Fruit fly (Drosophila melanogaster) whole organism, embryonic: ENCODE data around the gene CG32313.

Experiments
- Abd-B ChIP-seq: fragments of 200-800 bp; sonication (Bioruptor generic); optimal IDR thresholded peaks from 2 replicates; lab custom pipeline; 2018; ENCODE audit warnings: missing biosample characterization, mild to moderate bottlenecking, missing genetic modification characterization, moderate library complexity
- Antp ChIP-seq: fragments of 200-800 bp; sonication (Bioruptor generic); optimal IDR thresholded peaks from 3 replicates; lab custom pipeline; 2016; ENCODE audit warnings: missing biosample characterization, missing genetic modification characterization
- Atf3 ChIP-seq: fragments of 200-800 bp; sonication (Bioruptor generic); optimal IDR thresholded peaks from 3 replicates; lab custom pipeline; 2016; ENCODE audit warnings: missing biosample characterization, missing genetic modification characterization
- CG10147 ChIP-seq: fragments of 200-800 bp; sonication (Bioruptor generic); optimal IDR thresholded peaks from 2 replicates; lab custom pipeline; 2019; ENCODE audit warnings: missing biosample characterization, mild to moderate bottlenecking, missing genetic modification characterization, moderate library complexity
- CG10366 ChIP-seq: fragments of 200-800 bp; sonication (Bioruptor generic); IDR thresholded peaks from 2 replicates; pipeline ENCODE4 v1.3.6; 2022; ENCODE audit warnings: missing biosample characterization, missing genetic modification characterization
- CG1233 ChIP-seq: fragments of 200-800 bp; sonication (Bioruptor generic); optimal IDR thresholded peaks from 4 replicates; lab custom pipeline; 2018; ENCODE audit warnings: missing biosample characterization, mild to moderate bottlenecking, missing genetic modification characterization
- CG13287 ChIP-seq: fragments of 200-800 bp; sonication (Bioruptor generic); IDR thresholded peaks from 2 replicates; pipeline ENCODE4 v1.3.6; 2022; ENCODE audit warnings: missing biosample characterization, missing genetic modification characterization; ENCODE audit not compliant: partially characterized antibody
- CG14965 ChIP-seq: fragments of 200-800 bp; sonication (Bioruptor generic); optimal IDR thresholded peaks from 2 replicates; lab custom pipeline; 2016; ENCODE audit warnings: missing biosample characterization, missing genetic modification characterization, borderline replicate concordance
- CG15011 ChIP-seq: fragments of 200-800 bp; sonication (Bioruptor generic); optimal IDR thresholded peaks from 3 replicates; lab custom pipeline; 2018; ENCODE audit warnings: missing biosample characterization, mild to moderate bottlenecking, missing genetic modification characterization
- CG17385 ChIP-seq: fragments of 200-800 bp; sonication (Bioruptor generic); optimal IDR thresholded peaks from 3 replicates; lab custom pipeline; 2018; ENCODE audit warnings: missing biosample characterization, mild to moderate bottlenecking, missing genetic modification characterization
- CG18476 ChIP-seq: fragments of 200-800 bp; sonication (Bioruptor generic); optimal IDR thresholded peaks from 2 replicates; lab custom pipeline; 2016; ENCODE audit warnings: missing biosample characterization, mild to moderate bottlenecking, missing genetic modification characterization
- CG31388 ChIP-seq: fragments of 200-800 bp; sonication (Bioruptor generic); optimal IDR thresholded peaks from 2 replicates; lab custom pipeline; 2016; ENCODE audit warnings: missing biosample characterization, missing genetic modification characterization
- CG4617 ChIP-seq: fragments of 200-800 bp; sonication (Bioruptor generic); optimal IDR thresholded peaks from 3 replicates; lab custom pipeline; 2016; ENCODE audit warnings: missing biosample characterization, missing genetic modification characterization, borderline replicate concordance
- CG6689 ChIP-seq: fragments of 200-800 bp; sonication (Bioruptor generic); IDR thresholded peaks from 2 replicates; pipeline ENCODE4 v1.3.6; 2022; ENCODE audit warnings: missing biosample characterization, missing genetic modification characterization
- CG7372 ChIP-seq: fragments of 200-800 bp; sonication (Bioruptor generic); IDR thresholded peaks from 2 replicates; pipeline ENCODE4 v1.3.6; 2022; ENCODE audit warnings: missing biosample characterization, missing genetic modification characterization
- CG9215 ChIP-seq: fragments of 200-800 bp; sonication (Bioruptor generic); IDR thresholded peaks from 2 replicates; pipeline ENCODE4 v1.3.6; 2022; ENCODE audit warnings: missing biosample characterization, missing genetic modification characterization
- Camta ChIP-seq: fragments of 200-800 bp; sonication (Bioruptor generic); optimal IDR thresholded peaks from 2 replicates; lab custom pipeline; 2016; ENCODE audit warnings: missing biosample characterization, missing genetic modification characterization
- D ChIP-seq, 2 experiments: fragments of 200-800 bp in 1 of 2; fragments of >200 bp in 1 of 2; sonication (Bioruptor generic) in 1 of 2; optimal IDR thresholded peaks; 2 replicates in 1 of 2; 3 replicates in 1 of 2; lab custom pipeline; 2017; ENCODE audit warnings: mild to moderate bottlenecking in 1 of 2, missing biosample characterization in 1 of 2, missing genetic modification characterization in 1 of 2, missing genetic modification reagents in 1 of 2
- Dad ChIP-seq: fragments of 200-800 bp; sonication (Bioruptor generic); optimal IDR thresholded peaks from 3 replicates; lab custom pipeline; 2016; ENCODE audit warnings: missing biosample characterization, missing genetic modification characterization
- Doc2 ChIP-seq: fragments of 200-800 bp; sonication (Bioruptor generic); IDR thresholded peaks from 2 replicates; pipeline ENCODE4 v1.3.6; 2022; ENCODE audit warnings: missing biosample characterization, missing genetic modification characterization
- Dp ChIP-seq: fragments of 200-800 bp; sonication (Bioruptor generic); optimal IDR thresholded peaks from 2 replicates; lab custom pipeline; 2018; ENCODE audit warnings: missing biosample characterization, mild to moderate bottlenecking, missing genetic modification characterization, moderate library complexity
- Dref ChIP-seq: fragments of 200-800 bp; sonication (Bioruptor generic); IDR thresholded peaks from 2 replicates; pipeline ENCODE4 v1.3.6; 2022; ENCODE audit warnings: missing biosample characterization, missing genetic modification characterization
- Hmr ChIP-seq: fragments of 200-800 bp; sonication (Bioruptor generic); optimal IDR thresholded peaks from 3 replicates; lab custom pipeline; 2017; ENCODE audit warnings: mild to moderate bottlenecking, missing biosample characterization, missing genetic modification reagents, missing genetic modification characterization
- NfI ChIP-seq: fragments of 200-800 bp; sonication (Bioruptor generic); optimal IDR thresholded peaks from 3 replicates; lab custom pipeline; 2018; ENCODE audit warnings: missing biosample characterization, mild to moderate bottlenecking, missing genetic modification characterization, moderate library complexity
- PHDP ChIP-seq: fragments of 200-800 bp; sonication (Bioruptor generic); optimal IDR thresholded peaks from 3 replicates; lab custom pipeline; 2018; ENCODE audit warnings: missing biosample characterization, mild to moderate bottlenecking, missing genetic modification characterization, moderate library complexity
- YL-1 ChIP-seq: fragments of 200-800 bp; sonication (Bioruptor generic); optimal IDR thresholded peaks from 3 replicates; lab custom pipeline; 2017; ENCODE audit warnings: missing biosample characterization, mild to moderate bottlenecking, missing genetic modification characterization
- bcd ChIP-seq: fragments of 200-800 bp; sonication (Bioruptor generic); optimal IDR thresholded peaks from 2 replicates; lab custom pipeline; 2017; ENCODE audit warnings: missing biosample characterization, mild to moderate bottlenecking, missing genetic modification characterization
- corto ChIP-seq: fragments of 200-800 bp; sonication (Bioruptor generic); optimal IDR thresholded peaks from 2 replicates; lab custom pipeline; 2016; ENCODE audit warnings: missing biosample characterization, mild to moderate bottlenecking, missing genetic modification characterization, moderate library complexity
- fd3F ChIP-seq: fragments of 200-800 bp; sonication (Bioruptor generic); optimal IDR thresholded peaks from 2 replicates; lab custom pipeline; 2018; ENCODE audit warnings: missing biosample characterization, mild to moderate bottlenecking, missing genetic modification characterization, moderate library complexity
- gfzf ChIP-seq: fragments of 200-800 bp; sonication (Bioruptor generic); optimal IDR thresholded peaks from 2 replicates; lab custom pipeline; 2016; ENCODE audit warnings: missing biosample characterization, mild to moderate bottlenecking, missing genetic modification characterization, moderate library complexity
- ind ChIP-seq: fragments of 200-800 bp; sonication (Bioruptor generic); optimal IDR thresholded peaks from 3 replicates; lab custom pipeline; 2016; ENCODE audit warnings: missing biosample characterization, missing genetic modification characterization
- klu ChIP-seq: fragments of 200-800 bp; sonication (Bioruptor generic); IDR thresholded peaks from 2 replicates; pipeline ENCODE4 v1.3.6; 2022; ENCODE audit warnings: missing biosample characterization, missing genetic modification characterization
- lov ChIP-seq, 2 experiments: fragments of 200-800 bp in 1 of 2; fragments of >200 bp in 1 of 2; sonication (Bioruptor generic) in 1 of 2; IDR thresholded peaks in 1 of 2; optimal IDR thresholded peaks in 1 of 2; 2 replicates in 1 of 2; 3 replicates in 1 of 2; pipeline versions ENCODE4 v1.3.6 to Lab custom; 2017 to 2022; ENCODE audit warnings: missing biosample characterization in 1 of 2, missing genetic modification characterization in 1 of 2
- nau ChIP-seq: fragments of 200-800 bp; sonication (Bioruptor generic); optimal IDR thresholded peaks from 3 replicates; lab custom pipeline; 2017; ENCODE audit warnings: missing biosample characterization, mild to moderate bottlenecking, missing genetic modification characterization, missing genetic modification reagents
- nom ChIP-seq: fragments of 200-800 bp; sonication (Bioruptor generic); optimal IDR thresholded peaks from 2 replicates; lab custom pipeline; 2017; ENCODE audit warnings: missing biosample characterization, missing genetic modification characterization, mild to moderate bottlenecking, moderate library complexity, missing genetic modification reagents
- otp ChIP-seq: fragments of 200-800 bp; sonication (Bioruptor generic); IDR thresholded peaks from 3 replicates; pipeline ENCODE4, ENCODE4 v1.3.6; 2022; ENCODE audit warnings: missing biosample characterization, missing genetic modification characterization
- prd ChIP-seq, 3 experiments: fragments of >200 bp in 2 of 3; fragments of 200-800 bp in 1 of 3; sonication (Bioruptor generic) in 1 of 3; optimal IDR thresholded peaks in 2 of 3; IDR thresholded peaks in 1 of 3; 2 replicates in 2 of 3; 3 replicates in 1 of 3; pipeline versions ENCODE4 v1.3.6 to Lab custom; 2017 to 2022; ENCODE audit warnings: missing biosample characterization in 1 of 3, missing genetic modification characterization in 1 of 3
- pros ChIP-seq: fragments of 200-800 bp; sonication (Bioruptor generic); optimal IDR thresholded peaks from 3 replicates; lab custom pipeline; 2019; ENCODE audit warnings: missing biosample characterization, mild to moderate bottlenecking, missing genetic modification characterization, moderate library complexity
- ranshi ChIP-seq: fragments of 200-800 bp; sonication (Bioruptor generic); IDR thresholded peaks from 2 replicates; pipeline ENCODE4 v1.3.6; 2022; ENCODE audit warnings: missing biosample characterization, missing genetic modification characterization
- rib ChIP-seq: fragments of 200-800 bp; sonication (Bioruptor generic); IDR thresholded peaks from 2 replicates; pipeline ENCODE4 v1.3.6; 2022; ENCODE audit warnings: missing biosample characterization, missing genetic modification characterization
- sens-2 ChIP-seq: fragments of 200-800 bp; sonication (Bioruptor generic); IDR thresholded peaks from 2 replicates; pipeline ENCODE4 v1.3.6; 2022; ENCODE audit warnings: missing biosample characterization, missing genetic modification characterization
- shn ChIP-seq: fragments of 200-800 bp; sonication (Bioruptor generic); optimal IDR thresholded peaks from 3 replicates; lab custom pipeline; 2016; ENCODE audit warnings: missing biosample characterization, missing genetic modification characterization
- sob ChIP-seq: fragments of 200-800 bp; sonication (Bioruptor generic); IDR thresholded peaks from 2 replicates; pipeline ENCODE4 v1.3.6; 2022; ENCODE audit warnings: missing biosample characterization, missing genetic modification characterization
- ssp ChIP-seq: fragments of 200-800 bp; sonication (Bioruptor generic); IDR thresholded peaks from 2 replicates; pipeline ENCODE4 v1.3.6; 2022; ENCODE audit warnings: missing biosample characterization, missing genetic modification characterization
- tup ChIP-seq: fragments of 200-800 bp; sonication (Bioruptor generic); optimal IDR thresholded peaks from 2 replicates; lab custom pipeline; 2016; ENCODE audit warnings: missing biosample characterization, mild to moderate bottlenecking, missing genetic modification characterization, moderate library complexity
- twi ChIP-seq: fragments of 200-800 bp; optimal IDR thresholded peaks from 2 replicates; lab custom pipeline; 2019; ENCODE audit warnings: missing biosample characterization, mild to moderate bottlenecking, missing genetic modification characterization, moderate library complexity
- vvl ChIP-seq: fragments of 200-800 bp; sonication (Bioruptor generic); IDR thresholded peaks from 2 replicates; pipeline ENCODE4 v1.3.6; 2022; ENCODE audit warnings: missing biosample characterization, missing genetic modification characterization
- zf30C ChIP-seq: fragments of 200-800 bp; sonication (Bioruptor generic); optimal IDR thresholded peaks from 3 replicates; lab custom pipeline; 2018; ENCODE audit warnings: missing biosample characterization, mild to moderate bottlenecking, missing genetic modification characterization

CG32313 gene

dm6 chr3L:1558178-1558788 is 12.7 kb upstream of the CG32313 start, which contains the start of the genes Pex10 and CG12099 (continued):
- TF ChIP-seq bcd (GFP tag; lab: Kevin White, UChicago): peak; percentile 88
- TF ChIP-seq ind (GFP tag; lab: Kevin White, UChicago): peak; percentile 91
- peak; percentile 99 for TF ChIP-seq YL-1 (GFP tag; lab: Kevin White, UChicago)
- peak; percentile 86 for TF ChIP-seq ssp
- no peak for TF ChIP-seq prd (optimal IDR thresholded peaks at IDR 0.05; lab: Kevin White, UChicago)
- peak; percentile 96 for TF ChIP-seq prd (GFP tag; IDR thresholded peaks at IDR 0.05; lab: Robert Waterston, UW)
- TF ChIP-seq CG1233 (GFP tag; lab: Kevin White, UChicago): peak; percentile 75
- peak; percentile 89 for TF ChIP-seq Hmr (GFP tag; lab: Kevin White, UChicago)
- no peak for TF ChIP-seq CG14965 (GFP tag; lab: Kevin White, UChicago)
- TF ChIP-seq Dp (GFP tag; lab: Kevin White, UChicago): peak; percentile 33
- peak; percentile 92 for TF ChIP-seq CG10366
- peak; percentile 33; the same call in 1 of the 2 replicates for TF ChIP-seq Doc2 (GFP tag; lab: Robert Waterston, UW)
- peak; percentile 85 for TF ChIP-seq rib (GFP tag; lab: Robert Waterston, UW)
- TF ChIP-seq Dad: peak; percentile 41
- TF ChIP-seq Camta (GFP tag; lab: Kevin White, UChicago): peak; percentile 48
- peak; percentile 76 for TF ChIP-seq CG17385
- TF ChIP-seq nom: peak; percentile 47
- TF ChIP-seq CG13287 (GFP tag; lab: Robert Waterston, UW): peak; percentile 95
- no peak for TF ChIP-seq D (optimal IDR thresholded peaks at IDR 0.05; lab: Kevin White, UChicago)
- peak; percentile 68 for TF ChIP-seq D (GFP tag; optimal IDR thresholded peaks at IDR 0.05; lab: Kevin White, UChicago)
- peak; percentile 91 for TF ChIP-seq CG6689 (GFP tag; lab: Robert Waterston, UW)
- TF ChIP-seq Dref (GFP tag; lab: Robert Waterston, UW): peak; percentile 52
- TF ChIP-seq fd3F (GFP tag; lab: Kevin White, UChicago): peak; percentile 82
- peak; percentile 93 for TF ChIP-seq vvl (GFP tag; lab: Robert Waterston, UW)
- TF ChIP-seq tup (GFP tag; lab: Kevin White, UChicago): peak; percentile 78
- peak; percentile 91 for TF ChIP-seq ranshi
- TF ChIP-seq shn (GFP tag; lab: Kevin White, UChicago): peak; percentile 57
- peak; percentile 86 for TF ChIP-seq CG4617
- peak; percentile 65 for TF ChIP-seq Atf3 (GFP tag; lab: Kevin White, UChicago)
- peak; percentile 90 for TF ChIP-seq NfI (GFP tag; lab: Kevin White, UChicago)
- peak; percentile 90 for TF ChIP-seq klu
- no peak for TF ChIP-seq gfzf (GFP tag; lab: Kevin White, UChicago)
- TF ChIP-seq zf30C (GFP tag; lab: Kevin White, UChicago): no peak
- TF ChIP-seq Antp (GFP tag; lab: Kevin White, UChicago): peak; percentile 62
- TF ChIP-seq sens-2: peak; percentile 86
- no peak for TF ChIP-seq lov (optimal IDR thresholded peaks at IDR 0.05; lab: Kevin White, UChicago)
- TF ChIP-seq lov (GFP tag; IDR thresholded peaks at IDR 0.05; lab: Robert Waterston, UW): peak; percentile 87
- TF ChIP-seq corto: peak; percentile 88
- TF ChIP-seq CG9215 (GFP tag; lab: Robert Waterston, UW): peak; percentile 94
- TF ChIP-seq nau (GFP tag; lab: Kevin White, UChicago): no peak
- TF ChIP-seq twi: peak; percentile 83
- no peak for TF ChIP-seq CG15011 (GFP tag; lab: Kevin White, UChicago)
- TF ChIP-seq CG10147: peak; percentile 83
- peak; percentile 88 for TF ChIP-seq Abd-B (GFP tag; lab: Kevin White, UChicago)
- peak; percentile 84 for TF ChIP-seq CG18476 (GFP tag; lab: Kevin White, UChicago)
- peak; percentile 91 for TF ChIP-seq CG7372 (GFP tag; lab: Robert Waterston, UW)
- peak; percentile 95 for TF ChIP-seq sob (GFP tag; lab: Robert Waterston, UW)
- TF ChIP-seq pros (GFP tag; lab: Kevin White, UChicago): peak; percentile 32
- TF ChIP-seq CG31388 (GFP tag; lab: Kevin White, UChicago): peak; percentile 64
- peak; percentile 74 for TF ChIP-seq PHDP (tag; lab: Kevin White, UChicago)
- peak; percentile 82 for TF ChIP-seq otp (GFP tag; lab: Robert Waterston, UW)
